Worm (Caenorhabditis elegans) whole organism, L4/young adult: ENCODE measurements around the gene ogdh-1.

Experiments used
- W03F9.2 ChIP-seq: fragments of 150-350 bp; optimal IDR thresholded peaks from 2 replicates; lab custom pipeline; 2014; ENCODE audit warnings: missing biosample characterization, missing genetic modification characterization
- him-1 ChIP-seq: sonication (generic microtip); optimal IDR thresholded peaks from 2 replicates; lab custom pipeline; 2016; ENCODE audit warnings: missing genotype, missing genetic modification reagents, missing genetic modification characterization, missing compliant biosample characterization

- no peak for TF ChIP-seq him-1 (tag; lab: Kevin White, UChicago)
- TF ChIP-seq W03F9.2 (tag; lab: Kevin White, UChicago), result no peak
Observed at ce11 chrIV:4653708-4654107, 50.1 kb downstream of the ogdh-1 start.
